Fruit fly (Drosophila melanogaster) whole organism, embryonic: ENCODE data around the gene CG45065.

ENCODE experiments used
- CG10274 ChIP-seq: fragments of 200-800 bp; sonication (Bioruptor generic); optimal IDR thresholded peaks from 3 replicates; lab custom pipeline; 2017; ENCODE audit warnings: missing biosample characterization, mild to moderate bottlenecking, missing genetic modification characterization
- CG2678 ChIP-seq: fragments of 200-800 bp; sonication (Bioruptor generic); optimal IDR thresholded peaks from 3 replicates; lab custom pipeline; 2019; ENCODE audit warnings: missing biosample characterization, mild to moderate bottlenecking, missing genetic modification characterization, moderate library complexity
- cad ChIP-seq: fragments of >200 bp; optimal IDR thresholded peaks from 2 replicates; lab custom pipeline; 2017; ENCODE audit warnings: missing biosample characterization, missing genetic modification characterization
- psq ChIP-seq: fragments of 200-800 bp; sonication (Bioruptor generic); optimal IDR thresholded peaks from 2 replicates; lab custom pipeline; 2017; ENCODE audit warnings: missing biosample characterization, missing genetic modification characterization
- sqz ChIP-seq: fragments of 200-800 bp; sonication (Bioruptor generic); optimal IDR thresholded peaks from 3 replicates; lab custom pipeline; 2018; ENCODE audit warnings: missing biosample characterization, mild to moderate bottlenecking, missing genetic modification characterization

DNA sequence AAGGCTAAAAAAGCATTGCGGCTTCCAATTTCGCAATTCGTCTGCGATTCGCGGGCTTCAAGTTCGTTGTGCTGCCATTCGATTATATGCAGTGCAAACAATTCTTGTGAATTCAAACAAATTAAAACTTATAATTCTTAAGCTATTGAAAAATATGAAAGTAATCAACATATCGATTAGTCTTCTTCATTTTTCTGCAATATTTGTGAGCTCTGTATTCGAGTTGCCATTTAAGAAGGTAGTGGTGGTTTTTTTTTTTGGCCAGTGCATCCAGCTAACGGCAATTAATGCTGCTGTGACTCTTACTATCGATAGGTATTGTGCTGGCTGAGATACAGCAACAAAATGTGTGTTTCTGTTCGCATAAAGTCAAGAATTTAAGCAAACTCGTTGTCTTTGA, 24.5 kb downstream of the CG45065 start:
- TF ChIP-seq CG2678 (tag; lab: Kevin White, UChicago) (no peak), CG10274 (no peak), sqz (GFP tag; lab: Kevin White, UChicago) (no peak), cad (GFP tag; lab: Kevin White, UChicago) (no peak), psq (GFP tag; lab: Kevin White, UChicago) (no peak)
